Fruit fly (Drosophila melanogaster): Measurements from ENCODE around the gene Gal.

DNA sequence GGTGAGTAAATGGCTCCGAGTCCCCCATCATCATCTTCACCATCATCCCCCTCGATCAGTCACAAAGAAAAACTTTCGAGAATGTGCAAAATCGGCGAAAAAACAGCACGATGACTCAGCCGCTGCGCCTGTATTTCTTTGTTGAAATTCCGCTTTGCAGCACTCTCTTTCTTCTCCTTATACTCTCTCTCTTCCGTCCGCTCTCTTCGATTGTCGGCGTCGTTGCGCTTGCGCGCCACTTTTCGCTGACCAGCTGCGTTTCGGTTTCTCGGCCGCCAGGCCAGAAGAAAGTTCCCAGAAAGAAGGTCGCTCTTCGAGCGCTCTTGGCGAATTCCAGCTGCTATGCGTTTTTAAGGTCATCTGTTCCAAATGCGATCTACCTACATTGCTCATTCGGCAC lies 23.4 kb downstream of the Gal start:
- no peak for TF ChIP-seq CG11762 (GFP tag; optimal IDR thresholded peaks at IDR 0.05; ENCODE audit: insufficient read depth)
- no peak for TF ChIP-seq OdsH (GFP tag; optimal IDR thresholded peaks at IDR 0.05)
- TF ChIP-seq CG6808 (GFP tag; optimal IDR thresholded peaks at IDR 0.05), result no peak
